Fruit fly (Drosophila melanogaster): ENCODE results near the gene CG42324.

Gene CG42324

dm6 chr3L:3556409-3556808, 84.2 kb downstream of the CG42324 start (continued):
- TF ChIP-seq CG8632 (GFP tag; optimal IDR thresholded peaks at IDR 0.05) (peak; percentile 73), net (GFP tag; optimal IDR thresholded peaks at IDR 0.05) (peak; percentile 79), Lpt (GFP tag; optimal IDR thresholded peaks at IDR 0.05) (peak; percentile 82), CG16779 (tag; optimal IDR thresholded peaks at IDR 0.05) (peak; percentile 74), vri (GFP tag; optimal IDR thresholded peaks at IDR 0.05) (peak; percentile 8), CG6792 (GFP tag; optimal IDR thresholded peaks at IDR 0.05) (peak; percentile 64), CG6808 (GFP tag; optimal IDR thresholded peaks at IDR 0.05) (peak; percentile 90), CG8319 (GFP tag; optimal IDR thresholded peaks at IDR 0.05) (peak; percentile 72), esn (GFP tag; optimal IDR thresholded peaks at IDR 0.05) (peak; percentile 68), CG7368 (GFP tag; optimal IDR thresholded peaks at IDR 0.05) (peak; percentile 58), CG11294 (GFP tag; IDR thresholded peaks at IDR 0.05) (peak; percentile 49; the same call in 1 of the 2 replicates), CG6854 (GFP tag; optimal IDR thresholded peaks at IDR 0.05) (no peak), salr (GFP tag; optimal IDR thresholded peaks at IDR 0.05) (peak; percentile 64 to 86), spab (GFP tag; optimal IDR thresholded peaks at IDR 0.05) (peak; percentile 86), OdsH (GFP tag; optimal IDR thresholded peaks at IDR 0.05) (peak; percentile 80)

dm6 chr3L:3558104-3558503, 85.9 kb downstream of the CG42324 start:
- TF ChIP-seq CG6163 (GFP tag; IDR thresholded peaks at IDR 0.05) (peak; percentile 31; the same call in 1 of the 3 replicates), eg (GFP tag; IDR thresholded peaks at IDR 0.05) (peak; percentile 36; the same call in 1 of the 3 replicates), Hr38 (GFP tag; optimal IDR thresholded peaks at IDR 0.05) (no peak), Ets21C (GFP tag; optimal IDR thresholded peaks at IDR 0.05) (no peak), Eip78C (GFP tag) (peak; percentile 72), Hr4 (GFP tag; optimal IDR thresholded peaks at IDR 0.05) (peak; percentile 2), Sox15 (GFP tag; optimal IDR thresholded peaks at IDR 0.05) (no peak), fkh (GFP tag; optimal IDR thresholded peaks at IDR 0.05) (no peak), esn (GFP tag; optimal IDR thresholded peaks at IDR 0.05) (no peak), CG15336 (GFP tag; IDR thresholded peaks at IDR 0.05) (peak; percentile 23; the same call in 1 of the 2 replicates), CG9139 (GFP tag; optimal IDR thresholded peaks at IDR 0.05) (no peak), Gug (GFP tag; IDR thresholded peaks at IDR 0.05) (peak; percentile 46; the same call in 1 of the 2 replicates), CG3919 (GFP tag; optimal IDR thresholded peaks at IDR 0.05) (peak; percentile 27), CG32006 (GFP tag; optimal IDR thresholded peaks at IDR 0.05) (peak; percentile 36), OdsH (GFP tag; optimal IDR thresholded peaks at IDR 0.05) (peak; percentile 11), topi (GFP tag; optimal IDR thresholded peaks at IDR 0.05) (no peak), CG8119 (GFP tag; IDR thresholded peaks at IDR 0.05) (peak; percentile 23; the same call in 1 of the 3 replicates)
